Fruit fly (Drosophila melanogaster) whole organism, larva: ENCODE results near the gene Ms.

Experiments
- noc ChIP-seq: fragments of 200-800 bp; sonication (Bioruptor generic); optimal IDR thresholded peaks from 3 replicates; lab custom pipeline; 2019; ENCODE audit warnings: missing biosample characterization, mild to moderate bottlenecking, missing genetic modification characterization, moderate library complexity

The Ms gene

dm6 chr3R:24376565-24376964 is 35.2 kb downstream of the Ms start, which contains the start of gene CG33342:
Gene CG33342 (plus strand): TSS chr3R:24376865.
- no peak for TF ChIP-seq noc (tag; lab: Kevin White, UChicago)

dm6 chr3R:24384952-24385351 is 43.6 kb downstream of the Ms start, which contains the start of gene CG17780:
Gene CG17780 (minus strand): TSS chr3R:24385052.
- no peak for TF ChIP-seq noc (tag; lab: Kevin White, UChicago)

- no peak for TF ChIP-seq noc (tag; lab: Kevin White, UChicago)
Measured at dm6 chr3R:24386434-24386833, 45.1 kb downstream of the Ms start.

- TF ChIP-seq noc (tag; lab: Kevin White, UChicago): no peak
Measured at dm6 chr3R:24390239-24390638, 48.9 kb downstream of the Ms start, which contains the start of the genes CG5768 and CG13615. Gene CG5768 (minus strand): TSS chr3R:24390339. Gene CG13615 (plus strand): TSS chr3R:24390518.

dm6 chr3R:24392207-24392939 is 51.0 kb downstream of the Ms start, which contains the start of gene CG13616:
Gene CG13616 (plus strand): TSS chr3R:24392889.
- TF ChIP-seq noc (tag; lab: Kevin White, UChicago): no peak
